Fruit fly (Drosophila melanogaster) whole organism, embryonic: Measurements from ENCODE around the gene CG15696.

ENCODE experiments used
- Adf1 ChIP-seq: fragments of 200-800 bp; sonication (Bioruptor generic); IDR thresholded peaks from 2 replicates; pipeline ENCODE4 v1.3.6; 2022; ENCODE audit warnings: missing biosample characterization, missing genetic modification characterization
- Bteb2 ChIP-seq: fragments of 200-800 bp; sonication (Bioruptor generic); optimal IDR thresholded peaks from 2 replicates; lab custom pipeline; 2016; ENCODE audit warnings: missing biosample characterization, missing genetic modification characterization
- CG10267 ChIP-seq: fragments of 200-800 bp; sonication (Bioruptor generic); optimal IDR thresholded peaks from 2 replicates; lab custom pipeline; 2018; ENCODE audit warnings: missing biosample characterization, mild to moderate bottlenecking, missing genetic modification characterization, moderate library complexity
- CG10274 ChIP-seq: fragments of 200-800 bp; sonication (Bioruptor generic); optimal IDR thresholded peaks from 3 replicates; lab custom pipeline; 2017; ENCODE audit warnings: missing biosample characterization, mild to moderate bottlenecking, missing genetic modification characterization
- CG10431 ChIP-seq: fragments of 200-800 bp; sonication (Bioruptor generic); optimal IDR thresholded peaks from 3 replicates; lab custom pipeline; 2018; ENCODE audit warnings: missing biosample characterization, mild to moderate bottlenecking, missing genetic modification characterization
- CG12769 ChIP-seq: fragments of 200-800 bp; sonication (Bioruptor generic); optimal IDR thresholded peaks from 2 replicates; lab custom pipeline; 2019; ENCODE audit warnings: missing biosample characterization, mild to moderate bottlenecking, missing genetic modification characterization, moderate library complexity
- CG15696 ChIP-seq: fragments of 200-800 bp; sonication (Bioruptor generic); optimal IDR thresholded peaks from 2 replicates; lab custom pipeline; 2019; ENCODE audit warnings: missing biosample characterization, mild to moderate bottlenecking, missing genetic modification characterization, moderate library complexity
- CG1603 ChIP-seq: fragments of 200-800 bp; sonication (Bioruptor generic); optimal IDR thresholded peaks from 2 replicates; lab custom pipeline; 2019; ENCODE audit warnings: missing biosample characterization, mild to moderate bottlenecking, missing genetic modification characterization, moderate library complexity
- CG30403 ChIP-seq: fragments of 200-800 bp; sonication (Bioruptor generic); optimal IDR thresholded peaks from 3 replicates; lab custom pipeline; 2016; ENCODE audit warnings: missing biosample characterization, missing genetic modification characterization
- CG31365 ChIP-seq: fragments of 200-800 bp; sonication (Bioruptor generic); optimal IDR thresholded peaks from 2 replicates; lab custom pipeline; 2018; ENCODE audit warnings: missing biosample characterization, mild to moderate bottlenecking, missing genetic modification characterization
- CG3163 ChIP-seq: fragments of 200-800 bp; sonication (Bioruptor generic); optimal IDR thresholded peaks from 3 replicates; lab custom pipeline; 2016; ENCODE audit warnings: missing biosample characterization, missing genetic modification characterization
- CG3847 ChIP-seq: fragments of 200-800 bp; sonication (Bioruptor generic); IDR thresholded peaks from 2 replicates; pipeline ENCODE4 v1.3.6; 2022; ENCODE audit warnings: missing biosample characterization, missing genetic modification characterization
- CG5180 ChIP-seq: fragments of 200-800 bp; sonication (Bioruptor generic); optimal IDR thresholded peaks from 3 replicates; lab custom pipeline; 2017; ENCODE audit warnings: missing biosample characterization, missing genetic modification characterization, mild to moderate bottlenecking, moderate library complexity, missing genetic modification reagents
- CG6765 ChIP-seq: fragments of 200-800 bp; sonication (Bioruptor generic); optimal IDR thresholded peaks from 3 replicates; lab custom pipeline; 2017; ENCODE audit warnings: missing biosample characterization, mild to moderate bottlenecking, missing genetic modification characterization
- CG7372 ChIP-seq: fragments of 200-800 bp; sonication (Bioruptor generic); IDR thresholded peaks from 2 replicates; pipeline ENCODE4 v1.3.6; 2022; ENCODE audit warnings: missing biosample characterization, missing genetic modification characterization
- CG7556 ChIP-seq: fragments of 200-800 bp; sonication (Bioruptor generic); optimal IDR thresholded peaks from 2 replicates; lab custom pipeline; 2017; ENCODE audit warnings: missing biosample characterization, mild to moderate bottlenecking, missing genetic modification characterization
- CG7928 ChIP-seq: fragments of 200-800 bp; sonication (Bioruptor generic); optimal IDR thresholded peaks from 2 replicates; lab custom pipeline; 2017; ENCODE audit warnings: missing biosample characterization, mild to moderate bottlenecking, missing genetic modification characterization
- Dll ChIP-seq: fragments of 200-800 bp; sonication (Bioruptor generic); IDR thresholded peaks from 4 replicates; pipeline ENCODE4 v1.3.6; 2022; ENCODE audit warnings: missing biosample characterization, missing genetic modification characterization; ENCODE audit not compliant: partially characterized antibody
- Ets65A ChIP-seq: fragments of 200-800 bp; sonication (Bioruptor generic); peaks from one replicate; lab custom pipeline; 2016; ENCODE audit warnings: missing biosample characterization, missing genetic modification characterization
- Hmr ChIP-seq: fragments of 200-800 bp; sonication (Bioruptor generic); optimal IDR thresholded peaks from 3 replicates; lab custom pipeline; 2017; ENCODE audit warnings: mild to moderate bottlenecking, missing biosample characterization, missing genetic modification reagents, missing genetic modification characterization
- Jarid2 ChIP-seq: fragments of 200-800 bp; sonication (Bioruptor generic); optimal IDR thresholded peaks from 3 replicates; lab custom pipeline; 2017; ENCODE audit warnings: mild to moderate bottlenecking, missing biosample characterization, missing genetic modification reagents, missing genetic modification characterization
- Kr ChIP-seq: fragments of 200-800 bp; sonication (Bioruptor generic); optimal IDR thresholded peaks from 2 replicates; lab custom pipeline; 2017; ENCODE audit warnings: missing biosample characterization, mild to moderate bottlenecking, missing genetic modification characterization
- Max ChIP-seq: fragments of 200-800 bp; sonication (Bioruptor generic); optimal IDR thresholded peaks from 2 replicates; lab custom pipeline; 2016; ENCODE audit warnings: missing biosample characterization, mild to moderate bottlenecking, missing genetic modification characterization
- Nf-YC ChIP-seq: fragments of 200-800 bp; optimal IDR thresholded peaks from 3 replicates; lab custom pipeline; 2019; ENCODE audit warnings: missing biosample characterization, mild to moderate bottlenecking, missing genetic modification characterization, moderate library complexity
- Opbp ChIP-seq: fragments of 200-800 bp; sonication (Bioruptor generic); IDR thresholded peaks from 3 replicates; pipeline ENCODE4 v1.3.6; 2022; ENCODE audit warnings: missing biosample characterization, missing genetic modification characterization; ENCODE audit not compliant: partially characterized antibody
- Pdp1 ChIP-seq, 2 experiments: fragments of 200-800 bp; sonication (Bioruptor generic); optimal IDR thresholded peaks; 3 replicates each; lab custom pipeline; 2016; ENCODE audit warnings: missing biosample characterization in 2 of 2, missing genetic modification characterization in 2 of 2, mild to moderate bottlenecking in 1 of 2, moderate library complexity in 1 of 2
- Ptx1 ChIP-seq: fragments of 200-800 bp; sonication (Bioruptor generic); IDR thresholded peaks from 2 replicates; pipeline ENCODE4 v1.3.6; 2022; ENCODE audit warnings: missing biosample characterization, missing genetic modification characterization
- Rfx ChIP-seq: fragments of 200-800 bp; sonication (Bioruptor generic); IDR thresholded peaks from 2 replicates; pipeline ENCODE4 v1.3.6; 2022; ENCODE audit warnings: missing biosample characterization, missing genetic modification characterization
- Six4 ChIP-seq: fragments of 200-800 bp; sonication (Bioruptor generic); optimal IDR thresholded peaks from 2 replicates; lab custom pipeline; 2016; ENCODE audit warnings: missing biosample characterization, missing genetic modification characterization
- Xbp1 ChIP-seq: fragments of 200-800 bp; sonication (Bioruptor generic); optimal IDR thresholded peaks from 3 replicates; lab custom pipeline; 2016; ENCODE audit warnings: missing biosample characterization, mild to moderate bottlenecking, missing genetic modification characterization
- ato ChIP-seq: fragments of 200-800 bp; sonication (Bioruptor generic); IDR thresholded peaks from 2 replicates; pipeline ENCODE4 v1.3.6; 2022; ENCODE audit warnings: missing biosample characterization, missing genetic modification characterization; ENCODE audit not compliant: partially characterized antibody
- cato ChIP-seq: fragments of 200-800 bp; sonication (Bioruptor generic); optimal IDR thresholded peaks from 2 replicates; lab custom pipeline; 2016; ENCODE audit warnings: missing biosample characterization, missing genetic modification characterization, borderline replicate concordance
- da ChIP-seq: fragments of 200-800 bp; sonication (Bioruptor generic); optimal IDR thresholded peaks from 2 replicates; lab custom pipeline; 2016; ENCODE audit warnings: missing biosample characterization, missing genetic modification characterization
- exex ChIP-seq: fragments of 200-800 bp; sonication (Bioruptor generic); optimal IDR thresholded peaks from 4 replicates; lab custom pipeline; 2018; ENCODE audit warnings: missing biosample characterization, mild to moderate bottlenecking, missing genetic modification characterization, moderate library complexity
- fd102C ChIP-seq: fragments of 200-800 bp; sonication (Bioruptor generic); optimal IDR thresholded peaks from 2 replicates; lab custom pipeline; 2018; ENCODE audit warnings: missing biosample characterization, mild to moderate bottlenecking, missing genetic modification characterization, moderate library complexity
- fd96Cb ChIP-seq: fragments of 200-800 bp; sonication (Bioruptor generic); optimal IDR thresholded peaks from 2 replicates; lab custom pipeline; 2018; ENCODE audit warnings: missing biosample characterization, mild to moderate bottlenecking, missing genetic modification characterization, moderate library complexity
- ftz-f1 ChIP-seq: fragments of 200-800 bp; sonication (Bioruptor generic); optimal IDR thresholded peaks from 2 replicates; lab custom pipeline; 2016; ENCODE audit warnings: missing biosample characterization, missing genetic modification characterization
- grn ChIP-seq: fragments of 200-800 bp; sonication (Bioruptor generic); optimal IDR thresholded peaks from 3 replicates; lab custom pipeline; 2017; ENCODE audit warnings: missing biosample characterization, missing genetic modification characterization
- pb ChIP-seq: fragments of 200-800 bp; sonication (Bioruptor generic); optimal IDR thresholded peaks from 3 replicates; lab custom pipeline; 2016; ENCODE audit warnings: missing biosample characterization, missing genetic modification characterization
- pho ChIP-seq: fragments of 200-800 bp; sonication (Bioruptor generic); optimal IDR thresholded peaks from 2 replicates; lab custom pipeline; 2016; ENCODE audit warnings: missing biosample characterization, missing genetic modification characterization
- phol ChIP-seq: fragments of 200-800 bp; sonication (Bioruptor generic); optimal IDR thresholded peaks from 3 replicates; lab custom pipeline; 2018; ENCODE audit warnings: missing biosample characterization, mild to moderate bottlenecking, missing genetic modification characterization, moderate library complexity
- rib ChIP-seq: fragments of 200-800 bp; sonication (Bioruptor generic); IDR thresholded peaks from 2 replicates; pipeline ENCODE4 v1.3.6; 2022; ENCODE audit warnings: missing biosample characterization, missing genetic modification characterization
- sc ChIP-seq, 3 experiments: fragments of >200 bp in 2 of 3; fragments of 200-800 bp in 1 of 3; sonication (Bioruptor generic) in 1 of 3; optimal IDR thresholded peaks; 2 replicates in 2 of 3; 3 replicates in 1 of 3; lab custom pipeline; 2017; ENCODE audit warnings: mild to moderate bottlenecking in 1 of 3, missing biosample characterization in 1 of 3, missing genetic modification characterization in 1 of 3, missing genetic modification reagents in 1 of 3
- slp2 ChIP-seq: fragments of 200-800 bp; sonication (Bioruptor generic); optimal IDR thresholded peaks from 2 replicates; lab custom pipeline; 2016; ENCODE audit warnings: missing biosample characterization, missing genetic modification characterization
- stwl ChIP-seq: fragments of 200-800 bp; sonication (Bioruptor generic); optimal IDR thresholded peaks from 3 replicates; lab custom pipeline; 2018; ENCODE audit warnings: missing biosample characterization, mild to moderate bottlenecking, missing genetic modification characterization, moderate library complexity
- tll ChIP-seq, 2 experiments: fragments of 200-800 bp in 1 of 2; fragments of >200 bp in 1 of 2; sonication (Bioruptor generic) in 1 of 2; optimal IDR thresholded peaks; 2 replicates each; lab custom pipeline; 2017 to 2019; ENCODE audit warnings: missing biosample characterization in 2 of 2, missing genetic modification characterization in 2 of 2, mild to moderate bottlenecking in 1 of 2, moderate library complexity in 1 of 2
- twi ChIP-seq: fragments of 200-800 bp; optimal IDR thresholded peaks from 2 replicates; lab custom pipeline; 2019; ENCODE audit warnings: missing biosample characterization, mild to moderate bottlenecking, missing genetic modification characterization, moderate library complexity
- unpg ChIP-seq: fragments of 200-800 bp; sonication (Bioruptor generic); optimal IDR thresholded peaks from 3 replicates; lab custom pipeline; 2018; ENCODE audit warnings: missing biosample characterization, mild to moderate bottlenecking, missing genetic modification characterization, moderate library complexity

Gene CG15696

DNA sequence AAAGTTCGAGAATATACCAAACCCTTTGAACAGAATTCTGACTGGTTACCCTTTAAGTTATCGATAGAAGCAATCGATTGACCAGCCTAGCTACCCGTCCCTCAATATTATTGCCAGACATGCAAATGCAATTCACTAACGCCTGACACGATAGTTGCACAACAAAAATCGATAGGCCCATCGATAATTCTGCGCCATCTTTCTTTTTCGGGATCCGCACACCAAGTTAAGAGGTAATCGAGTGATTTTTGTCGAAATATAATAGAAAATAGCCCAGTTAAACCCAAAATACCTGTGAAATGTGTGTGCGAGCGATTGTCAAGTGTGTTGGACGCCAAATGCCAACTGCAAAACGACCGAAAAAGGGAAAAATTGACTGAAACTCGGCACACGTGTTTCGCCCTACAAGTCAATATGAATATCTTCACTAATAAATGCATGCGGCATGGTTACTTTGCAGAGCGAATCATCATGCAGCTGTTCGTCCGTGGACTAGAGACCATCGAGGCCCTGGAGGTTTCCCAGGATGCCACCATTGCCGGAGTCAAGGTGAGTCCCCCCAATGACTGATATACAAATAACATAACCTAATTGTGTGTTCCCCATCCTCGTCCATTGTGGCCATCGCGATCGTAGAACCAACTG lies 3.6 kb downstream of the CG15696 start, which contains the start of gene RpS30 (continued):
- TF ChIP-seq Pdp1 (GFP tag; optimal IDR thresholded peaks at IDR 0.05; lab: Kevin White, UChicago) (peak in 1 of 2 experiments; percentile 92), CG1603 (peak; percentile 91), exex (tag; lab: Kevin White, UChicago) (peak; percentile 1), CG12769 (tag; lab: Kevin White, UChicago) (peak; percentile 69), pb (GFP tag; lab: Kevin White, UChicago) (peak; percentile 16), CG7928 (GFP tag; lab: Kevin White, UChicago) (peak; percentile 84), unpg (GFP tag; lab: Kevin White, UChicago) (no peak), Nf-YC (tag; lab: Kevin White, UChicago) (peak; percentile 69), CG6765 (peak; percentile 8), stwl (tag; lab: Kevin White, UChicago) (peak; percentile 97), Rfx (GFP tag; lab: Robert Waterston, UW) (peak; percentile 71), Jarid2 (peak; percentile 35), Bteb2 (GFP tag; lab: Kevin White, UChicago) (peak; percentile 44), ftz-f1 (GFP tag; lab: Kevin White, UChicago) (peak; percentile 37), tll (GFP tag; optimal IDR thresholded peaks at IDR 0.05; lab: Kevin White, UChicago) (peak in 1 of 2 experiments; percentile 31), ato (GFP tag; lab: Robert Waterston, UW) (peak; percentile 92), Hmr (GFP tag; lab: Kevin White, UChicago) (peak; percentile 78), rib (GFP tag; lab: Robert Waterston, UW) (0 out of 2 replicates have a peak, but pooled peaks have one; percentile 41), Dll (peak; percentile 95), CG30403 (GFP tag; lab: Kevin White, UChicago) (peak; percentile 24), CG3163 (peak; percentile 10), CG3847 (peak; percentile 71), Xbp1 (peak; percentile 49), CG10267 (tag; lab: Kevin White, UChicago) (peak; percentile 74), twi (tag; lab: Kevin White, UChicago) (peak; percentile 38), CG10274 (GFP tag; lab: Kevin White, UChicago) (no peak), Opbp (GFP tag; lab: Robert Waterston, UW) (peak; percentile 98), CG7556 (GFP tag; lab: Kevin White, UChicago) (no peak), Ets65A (GFP tag; lab: Kevin White, UChicago) (peak; percentile 93), Max (peak; percentile 49), Kr (GFP tag; lab: Kevin White, UChicago) (peak; percentile 86), fd102C (GFP tag; lab: Kevin White, UChicago) (no peak), CG7372 (GFP tag; lab: Robert Waterston, UW) (no peak), da (GFP tag; lab: Kevin White, UChicago) (no peak), fd96Cb (no peak), grn (GFP tag; lab: Kevin White, UChicago) (no peak), CG15696 (tag; lab: Kevin White, UChicago) (peak; percentile 44), Six4 (GFP tag; lab: Kevin White, UChicago) (peak; percentile 3), pho (GFP tag; lab: Kevin White, UChicago) (peak; percentile 45), Adf1 (GFP tag; lab: Robert Waterston, UW) (no peak), CG5180 (GFP tag; lab: Kevin White, UChicago) (no peak), sc (optimal IDR thresholded peaks at IDR 0.05; lab: Kevin White, UChicago) (no peak), sc (GFP tag; optimal IDR thresholded peaks at IDR 0.05; lab: Kevin White, UChicago) (no peak), CG31365 (tag; lab: Kevin White, UChicago) (peak; percentile 22), phol (tag; lab: Kevin White, UChicago) (peak; percentile 100), CG10431 (GFP tag; lab: Kevin White, UChicago) (peak; percentile 34), cato (GFP tag; lab: Kevin White, UChicago) (no peak), slp2 (GFP tag; lab: Kevin White, UChicago) (peak; percentile 15), Ptx1 (no peak)
